Worm (Caenorhabditis elegans): ENCODE data around the gene fip-3.

Gene fip-3

ce11 chrIII:8605532-8605931, 16.2 kb upstream of the fip-3 start, which contains the start of gene C06E1.1:
Gene C06E1.1, plus strand, starts transcription at chrIII:8605832.
- TF ChIP-seq isw-1 (GFP tag; IDR thresholded peaks at IDR 0.05) = no peak
- no peak for TF ChIP-seq swsn-7 (tag; optimal IDR thresholded peaks at IDR 0.05)
- TF ChIP-seq F16B12.6 (tag; optimal IDR thresholded peaks at IDR 0.05) = no peak
- no peak for TF ChIP-seq ztf-11 (tag; optimal IDR thresholded peaks at IDR 0.05)
- no peak for TF ChIP-seq irx-1 (tag; optimal IDR thresholded peaks at IDR 0.05)
- no peak for TF ChIP-seq nhr-47 (tag; optimal IDR thresholded peaks at IDR 0.05)
- TF ChIP-seq mef-2 (tag; optimal IDR thresholded peaks at IDR 0.05) = no peak
- TF ChIP-seq unc-86 (tag; optimal IDR thresholded peaks at IDR 0.05) = no peak
- no peak for TF ChIP-seq pqm-1 (tag; optimal IDR thresholded peaks at IDR 0.05)

- no peak for TF ChIP-seq fos-1 (tag; optimal IDR thresholded peaks at IDR 0.05)
- no peak for TF ChIP-seq nhr-84 (tag; optimal IDR thresholded peaks at IDR 0.05)
- no peak for TF ChIP-seq efl-3 (GFP tag; optimal IDR thresholded peaks at IDR 0.05)
- peak; percentile 93 for TF ChIP-seq blmp-1 (tag; optimal IDR thresholded peaks at IDR 0.05)
- TF ChIP-seq zip-4 (GFP tag; optimal IDR thresholded peaks at IDR 0.05) = no peak
These were observed 12.9 kb upstream of the fip-3 start for ce11 chrIII:8602148-8602547.

- TF ChIP-seq lin-13 (GFP tag; optimal IDR thresholded peaks at IDR 0.05) (no peak), jun-1 (tag; optimal IDR thresholded peaks at IDR 0.05) (no peak), sox-4 (tag; optimal IDR thresholded peaks at IDR 0.05) (no peak), efl-1 (optimal IDR thresholded peaks at IDR 0.05) (no peak), efl-1 (GFP tag; optimal IDR thresholded peaks at IDR 0.05 in 1 of 2) (no peak), nhr-20 (tag; optimal IDR thresholded peaks at IDR 0.05) (peak; percentile 8), ceh-8 (GFP tag; optimal IDR thresholded peaks at IDR 0.05) (no peak), mep-1 (tag; optimal IDR thresholded peaks at IDR 0.05) (peak; percentile 53), snu-23 (GFP tag; optimal IDR thresholded peaks at IDR 0.05) (peak; percentile 12), aly-2 (tag; optimal IDR thresholded peaks at IDR 0.05) (no peak), C16A3.4 (tag; optimal IDR thresholded peaks at IDR 0.05) (peak; percentile 19), F16B12.6 (tag; optimal IDR thresholded peaks at IDR 0.05) (no peak), zip-4 (GFP tag; optimal IDR thresholded peaks at IDR 0.05) (no peak), elt-3 (tag; optimal IDR thresholded peaks at IDR 0.05) (peak in 1 of 6 experiments; percentile 59), xbp-1 (tag; optimal IDR thresholded peaks at IDR 0.05) (no peak), nhr-85 (tag) (peak; percentile 62), blmp-1 (tag; optimal IDR thresholded peaks at IDR 0.05) (peak; percentile 94), dpl-1 (GFP tag; optimal IDR thresholded peaks at IDR 0.05) (peak in 1 of 3 experiments; percentile 8), lin-14 (GFP tag; optimal IDR thresholded peaks at IDR 0.05) (no peak)
These were observed 9.7 kb upstream of the fip-3 start for ce11 chrIII:8598961-8599360.

ce11 chrIII:8597770-8598169, 8.5 kb upstream of the fip-3 start, which contains the start of gene ztf-30:
Gene ztf-30, minus strand, starts transcription at chrIII:8597870.
- TF ChIP-seq tlp-1 (tag; optimal IDR thresholded peaks at IDR 0.05) (no peak), dsc-1 (tag; optimal IDR thresholded peaks at IDR 0.05) (peak; percentile 24)

- TF ChIP-seq nhr-77 (tag; optimal IDR thresholded peaks at IDR 0.05) (no peak), blmp-1 (tag; optimal IDR thresholded peaks at IDR 0.05) (peak; percentile 97), nhr-85 (tag) (no peak)
These were observed 7.4 kb upstream of the fip-3 start for ce11 chrIII:8596692-8597091.

ce11 chrIII:8594088-8594487, 4.8 kb upstream of the fip-3 start:
- peak; percentile 7 for TF ChIP-seq lin-14 (GFP tag; optimal IDR thresholded peaks at IDR 0.05)
- no peak for TF ChIP-seq swsn-7 (tag; optimal IDR thresholded peaks at IDR 0.05)
- TF ChIP-seq egl-27 (tag; optimal IDR thresholded peaks at IDR 0.05) = no peak
- TF ChIP-seq aly-2 (tag; optimal IDR thresholded peaks at IDR 0.05) = no peak
- TF ChIP-seq fkh-10 (GFP tag; optimal IDR thresholded peaks at IDR 0.05) = no peak
- no peak for TF ChIP-seq hlh-4 (tag; optimal IDR thresholded peaks at IDR 0.05)
- no peak for TF ChIP-seq jun-1 (tag; optimal IDR thresholded peaks at IDR 0.05)
- no peak for TF ChIP-seq nhr-19 (GFP tag; conservative IDR thresholded peaks at IDR 0.05)
- TF ChIP-seq ceh-88 (GFP tag; IDR thresholded peaks at IDR 0.05) = no peak
- TF ChIP-seq elt-2 (tag; optimal IDR thresholded peaks at IDR 0.05) = peak; percentile 75
- TF ChIP-seq tlp-1 (tag; optimal IDR thresholded peaks at IDR 0.05) = no peak
- no peak for TF ChIP-seq pax-3 (tag; optimal IDR thresholded peaks at IDR 0.05)
- TF ChIP-seq ceh-82 (tag; optimal IDR thresholded peaks at IDR 0.05) = no peak
- no peak for TF ChIP-seq vab-15 (tag; optimal IDR thresholded peaks at IDR 0.05)
